Worm (Caenorhabditis elegans) whole organism, young adult: Measurements from ENCODE around the gene trpp-11.

Experiments
- F10E7.11 ChIP-seq: sonication (generic microtip); optimal IDR thresholded peaks from 2 replicates; lab custom pipeline; 2017; ENCODE audit warnings: mild to moderate bottlenecking, missing genetic modification characterization, moderate library complexity, missing compliant biosample characterization
- F52B5.7 ChIP-seq: sonication (generic microtip); optimal IDR thresholded peaks from 2 replicates; lab custom pipeline; 2016; ENCODE audit warnings: mild to moderate bottlenecking, missing genetic modification characterization, missing compliant biosample characterization
- attf-6 ChIP-seq: fragments of 200-800 bp; sonication (Bioruptor generic); IDR thresholded peaks from 2 replicates; pipeline ENCODE4 v1.3.6; 2022; ENCODE audit warnings: missing genetic modification reagents, missing genetic modification characterization, missing compliant biosample characterization
- pha-4 ChIP-seq: fragments of 150-350 bp; sonication (generic microtip); optimal IDR thresholded peaks from 2 replicates; lab custom pipeline; 2014; ENCODE audit warnings: missing biosample characterization, missing genetic modification reagents, missing genetic modification characterization
- repo-1 ChIP-seq: sonication (generic microtip); optimal IDR thresholded peaks from 2 replicates; lab custom pipeline; 2017; ENCODE audit warnings: mild to moderate bottlenecking, missing genetic modification characterization, missing compliant biosample characterization
- snpc-4 ChIP-seq, 5 experiments: fragments of 150-350 bp in 1 of 5; sonication (generic microtip) in 4 of 5; optimal IDR thresholded peaks; 2 replicates each; lab custom pipeline; 2014 to 2018; ENCODE audit warnings: missing genetic modification characterization in 5 of 5, missing biosample characterization in 3 of 5, antibody characterized with exemption in 2 of 5, mild to moderate bottlenecking in 2 of 5, missing compliant biosample characterization in 2 of 5, missing genotype in 2 of 5, moderate library complexity in 2 of 5, missing genetic modification reagents in 1 of 5
- unc-62 ChIP-seq: fragments of 150-350 bp; optimal IDR thresholded peaks from 2 replicates; lab custom pipeline; 2014; ENCODE audit warnings: missing biosample characterization, missing genetic modification reagents, missing genetic modification characterization

- no peak for TF ChIP-seq snpc-4 (GFP tag; optimal IDR thresholded peaks at IDR 0.05; lab: Kevin White, UChicago)
- peak in 2 of 4 experiments; percentile 27 to 48 for TF ChIP-seq snpc-4 (tag; optimal IDR thresholded peaks at IDR 0.05; lab: Kevin White, UChicago)
- peak; percentile 99 for TF ChIP-seq repo-1 (tag; lab: Kevin White, UChicago)
- TF ChIP-seq attf-6: peak; percentile 68; the same call in 1 of the 2 replicates
- peak; percentile 98 for TF ChIP-seq F10E7.11 (tag; lab: Kevin White, UChicago)
- no peak for TF ChIP-seq unc-62 (GFP tag; lab: Kevin White, UChicago)
- peak; percentile 99 for TF ChIP-seq F52B5.7
- TF ChIP-seq pha-4: peak; percentile 62
Measured at ce11 chrIII:835713-836278, 40.9 kb downstream of the trpp-11 start.
